Fruit fly (Drosophila melanogaster) whole organism, prepupa: ENCODE measurements around the gene Nha1.
A peak's percentile ranks its signal among the peaks of the same experiment; 100 is the strongest.

Experiments used
- Blimp-1 ChIP-seq: fragments of 200-800 bp; sonication (Bioruptor generic); optimal IDR thresholded peaks from 3 replicates; lab custom pipeline; 2017; ENCODE audit warnings: missing biosample characterization, missing genetic modification characterization, mild to moderate bottlenecking, moderate library complexity, missing genetic modification reagents
- CG10631 ChIP-seq: fragments of 200-800 bp; sonication (Bioruptor generic); optimal IDR thresholded peaks from 2 replicates; lab custom pipeline; 2016; ENCODE audit warnings: missing biosample characterization, missing genetic modification characterization
- CG10669 ChIP-seq: fragments of 200-800 bp; sonication (Bioruptor generic); optimal IDR thresholded peaks from 3 replicates; lab custom pipeline; 2018; ENCODE audit warnings: missing biosample characterization, mild to moderate bottlenecking, missing genetic modification characterization, moderate library complexity
- CG11294 ChIP-seq: fragments of 200-800 bp; sonication (Bioruptor generic); IDR thresholded peaks from 2 replicates; pipeline ENCODE4 v1.3.6; 2022; ENCODE audit warnings: missing biosample characterization, missing genetic modification characterization
- CG11762 ChIP-seq: fragments of 200-800 bp; sonication (Bioruptor generic); optimal IDR thresholded peaks from 3 replicates; lab custom pipeline; 2016; ENCODE audit warnings: missing biosample characterization, missing genetic modification characterization; ENCODE audit not compliant: insufficient read depth
- CG11902 ChIP-seq: fragments of 200-800 bp; sonication (Bioruptor generic); optimal IDR thresholded peaks from 3 replicates; lab custom pipeline; 2016; ENCODE audit warnings: missing biosample characterization, missing genetic modification characterization
- CG15336 ChIP-seq: fragments of 200-800 bp; sonication (Bioruptor generic); IDR thresholded peaks from 2 replicates; pipeline ENCODE4 v1.3.6; 2022; ENCODE audit warnings: missing biosample characterization, missing genetic modification characterization
- CG1621 ChIP-seq: fragments of 200-800 bp; sonication (Bioruptor generic); optimal IDR thresholded peaks from 3 replicates; lab custom pipeline; 2018; ENCODE audit warnings: missing biosample characterization, mild to moderate bottlenecking, missing genetic modification characterization
- CG16779 ChIP-seq: fragments of 200-800 bp; sonication (Bioruptor generic); optimal IDR thresholded peaks from 3 replicates; lab custom pipeline; 2017; ENCODE audit warnings: missing biosample characterization, mild to moderate bottlenecking, missing genetic modification characterization
- CG3032 ChIP-seq: fragments of 200-800 bp; optimal IDR thresholded peaks from 2 replicates; lab custom pipeline; 2019; ENCODE audit warnings: missing biosample characterization, mild to moderate bottlenecking, missing genetic modification characterization, moderate library complexity
- CG31627 ChIP-seq: fragments of 200-800 bp; sonication (Bioruptor generic); optimal IDR thresholded peaks from 3 replicates; lab custom pipeline; 2016; ENCODE audit warnings: missing biosample characterization, missing genetic modification characterization
- CG32006 ChIP-seq: fragments of 200-800 bp; sonication (Bioruptor generic); optimal IDR thresholded peaks from 3 replicates; lab custom pipeline; 2017; ENCODE audit warnings: missing biosample characterization, mild to moderate bottlenecking, missing genetic modification characterization
- CG34406 ChIP-seq: fragments of 200-800 bp; sonication (Bioruptor generic); optimal IDR thresholded peaks from 3 replicates; lab custom pipeline; 2016; ENCODE audit warnings: missing biosample characterization, missing genetic modification characterization
- CG3919 ChIP-seq: fragments of 200-800 bp; sonication (Bioruptor generic); optimal IDR thresholded peaks from 3 replicates; lab custom pipeline; 2016; ENCODE audit warnings: missing biosample characterization, missing genetic modification characterization
- CG4318 ChIP-seq: fragments of 200-800 bp; sonication (Bioruptor generic); optimal IDR thresholded peaks from 3 replicates; lab custom pipeline; 2017; ENCODE audit warnings: missing biosample characterization, mild to moderate bottlenecking, missing genetic modification characterization
- CG6163 ChIP-seq: fragments of 200-800 bp; sonication (Bioruptor generic); IDR thresholded peaks from 3 replicates; pipeline ENCODE4 v1.3.6; 2022; ENCODE audit warnings: missing biosample characterization, missing genetic modification characterization
- CG6276 ChIP-seq: fragments of 200-800 bp; sonication (Bioruptor generic); optimal IDR thresholded peaks from 2 replicates; lab custom pipeline; 2017; ENCODE audit warnings: missing biosample characterization, mild to moderate bottlenecking, missing genetic modification characterization
- CG6792 ChIP-seq: fragments of 200-800 bp; sonication (Bioruptor generic); optimal IDR thresholded peaks from 3 replicates; lab custom pipeline; 2016; ENCODE audit warnings: missing biosample characterization, missing genetic modification characterization
- CG8119 ChIP-seq: fragments of 200-800 bp; sonication (Bioruptor generic); IDR thresholded peaks from 3 replicates; pipeline ENCODE4 v1.3.6; 2022; ENCODE audit warnings: missing biosample characterization, missing genetic modification characterization
- CG8319 ChIP-seq: fragments of 200-800 bp; sonication (Bioruptor generic); optimal IDR thresholded peaks from 3 replicates; lab custom pipeline; 2016; ENCODE audit warnings: missing biosample characterization, missing genetic modification characterization
- CG8632 ChIP-seq: fragments of 200-800 bp; sonication (Bioruptor generic); optimal IDR thresholded peaks from 3 replicates; lab custom pipeline; 2016; ENCODE audit warnings: missing biosample characterization, missing genetic modification characterization
- Eip78C ChIP-seq: fragments of 200-800 bp; sonication (Bioruptor generic); peaks from one replicate; lab custom pipeline; 2016; ENCODE audit warnings: missing biosample characterization, missing genetic modification characterization
- Eip93F ChIP-seq: fragments of 200-800 bp; sonication (Bioruptor generic); optimal IDR thresholded peaks from 2 replicates; lab custom pipeline; 2016; ENCODE audit warnings: missing biosample characterization, mild to moderate bottlenecking, missing genetic modification characterization
- Ets21C ChIP-seq: fragments of 200-800 bp; sonication (Bioruptor generic); optimal IDR thresholded peaks from 3 replicates; lab custom pipeline; 2016; ENCODE audit warnings: missing biosample characterization, missing genetic modification characterization
- Ets96B ChIP-seq: fragments of 200-800 bp; optimal IDR thresholded peaks from 2 replicates; lab custom pipeline; 2019; ENCODE audit warnings: missing biosample characterization, mild to moderate bottlenecking, missing genetic modification characterization, moderate library complexity
- Gug ChIP-seq: fragments of 200-800 bp; sonication (Bioruptor generic); IDR thresholded peaks from 2 replicates; pipeline ENCODE4 v1.3.6; 2022; ENCODE audit warnings: missing biosample characterization, missing genetic modification characterization
- Hr38 ChIP-seq: sonication (Bioruptor generic); optimal IDR thresholded peaks from 2 replicates; lab custom pipeline; 2016; ENCODE audit warnings: missing biosample characterization, missing genetic modification characterization
- Hr39 ChIP-seq: fragments of 200-800 bp; sonication (Bioruptor generic); optimal IDR thresholded peaks from 2 replicates; lab custom pipeline; 2016; ENCODE audit warnings: missing biosample characterization, missing genetic modification characterization
- Lpt ChIP-seq: fragments of 200-800 bp; sonication (Bioruptor generic); optimal IDR thresholded peaks from 3 replicates; lab custom pipeline; 2016; ENCODE audit warnings: missing biosample characterization, missing genetic modification characterization
- Met ChIP-seq: fragments of 200-800 bp; sonication (Bioruptor generic); optimal IDR thresholded peaks from 3 replicates; lab custom pipeline; 2016; ENCODE audit warnings: missing biosample characterization, missing genetic modification characterization
- Smox ChIP-seq: fragments of 200-800 bp; sonication (Bioruptor generic); optimal IDR thresholded peaks from 3 replicates; lab custom pipeline; 2016; ENCODE audit warnings: missing biosample characterization, missing genetic modification characterization
- Sox14 ChIP-seq: fragments of 200-800 bp; sonication (Bioruptor generic); optimal IDR thresholded peaks from 3 replicates; lab custom pipeline; 2016; ENCODE audit warnings: missing biosample characterization, missing genetic modification characterization
- Sox15 ChIP-seq: fragments of 200-800 bp; sonication (Bioruptor generic); optimal IDR thresholded peaks from 3 replicates; lab custom pipeline; 2016; ENCODE audit warnings: missing biosample characterization, missing genetic modification characterization
- achi ChIP-seq: fragments of 200-800 bp; sonication (Bioruptor generic); optimal IDR thresholded peaks from 3 replicates; lab custom pipeline; 2016; ENCODE audit warnings: missing biosample characterization, missing genetic modification characterization
- dac ChIP-seq: fragments of 200-800 bp; sonication (Bioruptor generic); optimal IDR thresholded peaks from 2 replicates; lab custom pipeline; 2017; ENCODE audit warnings: missing biosample characterization, mild to moderate bottlenecking, missing genetic modification characterization
- esn ChIP-seq: fragments of 200-800 bp; sonication (Bioruptor generic); optimal IDR thresholded peaks from 2 replicates; lab custom pipeline; 2016; ENCODE audit warnings: missing biosample characterization, mild to moderate bottlenecking, missing genetic modification characterization, moderate library complexity
- fd59A ChIP-seq: fragments of 200-800 bp; sonication (Bioruptor generic); optimal IDR thresholded peaks from 2 replicates; lab custom pipeline; 2017; ENCODE audit warnings: missing biosample characterization, mild to moderate bottlenecking, missing genetic modification characterization, missing genetic modification reagents
- lz ChIP-seq: fragments of 200-800 bp; sonication (Bioruptor generic); optimal IDR thresholded peaks from 3 replicates; lab custom pipeline; 2016; ENCODE audit warnings: missing biosample characterization, missing genetic modification characterization
- salr ChIP-seq, 2 experiments: fragments of 200-800 bp; sonication (Bioruptor generic); optimal IDR thresholded peaks; 3 replicates each; lab custom pipeline; 2016 to 2018; ENCODE audit warnings: missing biosample characterization in 2 of 2, missing genetic modification characterization in 2 of 2, mild to moderate bottlenecking in 1 of 2
- topi ChIP-seq: fragments of 200-800 bp; sonication (Bioruptor generic); optimal IDR thresholded peaks from 3 replicates; lab custom pipeline; 2016; ENCODE audit warnings: missing biosample characterization, missing genetic modification characterization
- vri ChIP-seq: fragments of 200-800 bp; sonication (Bioruptor generic); optimal IDR thresholded peaks from 3 replicates; lab custom pipeline; 2016; ENCODE audit warnings: missing biosample characterization, mild to moderate bottlenecking, missing genetic modification characterization

Gene Nha1

DNA sequence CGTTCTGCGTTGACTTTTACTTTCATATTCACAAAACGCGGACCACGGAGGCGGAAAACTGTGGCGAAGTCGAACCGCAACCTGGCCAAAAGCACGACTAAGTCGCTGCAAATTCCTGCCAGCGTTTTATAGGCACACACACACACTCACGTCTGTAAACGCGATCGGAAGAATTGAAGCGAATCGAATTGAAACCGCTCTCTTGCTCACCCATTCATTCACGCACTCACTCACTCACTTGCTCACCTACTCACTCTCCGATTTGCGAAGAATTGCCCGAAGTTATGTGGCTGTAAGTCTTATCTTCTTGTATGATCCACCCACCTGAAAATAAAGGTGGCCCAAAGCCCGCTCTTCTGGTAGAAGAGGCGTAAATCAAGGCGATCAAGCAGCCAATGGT lies at the start of gene Nha1:
Gene Nha1 (minus strand): TSS at position 101 of the 400 bp plus-strand sequence.
- TF ChIP-seq Lpt (no peak), topi (GFP tag; lab: Kevin White, UChicago) (no peak), Hr38 (GFP tag; lab: Kevin White, UChicago) (no peak), CG8319 (GFP tag; lab: Kevin White, UChicago) (no peak), CG34406 (GFP tag; lab: Kevin White, UChicago) (no peak), CG1621 (tag; lab: Kevin White, UChicago) (no peak), Sox14 (GFP tag; lab: Kevin White, UChicago) (no peak), CG10631 (GFP tag; lab: Kevin White, UChicago) (no peak), Eip78C (GFP tag; lab: Kevin White, UChicago) (no peak), Sox15 (GFP tag; lab: Kevin White, UChicago) (no peak), CG3919 (no peak), CG11294 (no peak)

DNA sequence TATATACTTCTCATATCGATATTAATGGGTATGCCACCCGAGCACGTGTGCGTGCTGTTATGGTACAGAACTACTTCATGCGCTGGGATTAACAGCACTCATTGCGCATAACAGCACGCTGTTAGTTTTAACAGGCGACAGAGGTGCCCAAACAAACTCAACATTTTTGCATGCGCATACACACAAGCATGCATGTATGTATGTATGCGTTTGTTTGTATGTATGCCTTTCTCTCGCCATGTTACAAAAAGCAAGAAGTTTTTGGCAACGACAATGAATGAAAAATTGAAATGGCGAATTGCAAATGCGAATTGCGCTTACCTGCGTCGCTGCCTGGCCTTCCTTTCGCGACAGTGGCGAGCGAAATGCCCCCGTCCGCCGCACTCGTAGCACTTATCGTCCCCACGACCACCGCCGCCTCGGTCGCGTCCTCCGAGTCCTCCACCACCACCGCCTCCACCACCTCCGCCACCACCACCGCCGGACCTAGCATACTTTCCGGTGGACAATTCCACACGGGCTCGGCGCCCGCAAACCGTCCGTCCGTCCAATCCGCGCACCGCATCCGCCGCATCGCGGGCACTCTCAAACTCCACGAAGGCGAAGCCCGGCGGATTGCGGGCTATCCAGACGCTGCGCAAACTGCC lies 49.1 kb upstream of the Nha1 start:
- TF ChIP-seq fd59A (GFP tag; lab: Kevin White, UChicago) (no peak), Met (GFP tag; lab: Kevin White, UChicago) (no peak), CG16779 (tag; lab: Kevin White, UChicago) (no peak), Hr39 (GFP tag; lab: Kevin White, UChicago) (no peak), salr (GFP tag; optimal IDR thresholded peaks at IDR 0.05; lab: Kevin White, UChicago) (no peak), CG1621 (tag; lab: Kevin White, UChicago) (peak; percentile 67)

DNA sequence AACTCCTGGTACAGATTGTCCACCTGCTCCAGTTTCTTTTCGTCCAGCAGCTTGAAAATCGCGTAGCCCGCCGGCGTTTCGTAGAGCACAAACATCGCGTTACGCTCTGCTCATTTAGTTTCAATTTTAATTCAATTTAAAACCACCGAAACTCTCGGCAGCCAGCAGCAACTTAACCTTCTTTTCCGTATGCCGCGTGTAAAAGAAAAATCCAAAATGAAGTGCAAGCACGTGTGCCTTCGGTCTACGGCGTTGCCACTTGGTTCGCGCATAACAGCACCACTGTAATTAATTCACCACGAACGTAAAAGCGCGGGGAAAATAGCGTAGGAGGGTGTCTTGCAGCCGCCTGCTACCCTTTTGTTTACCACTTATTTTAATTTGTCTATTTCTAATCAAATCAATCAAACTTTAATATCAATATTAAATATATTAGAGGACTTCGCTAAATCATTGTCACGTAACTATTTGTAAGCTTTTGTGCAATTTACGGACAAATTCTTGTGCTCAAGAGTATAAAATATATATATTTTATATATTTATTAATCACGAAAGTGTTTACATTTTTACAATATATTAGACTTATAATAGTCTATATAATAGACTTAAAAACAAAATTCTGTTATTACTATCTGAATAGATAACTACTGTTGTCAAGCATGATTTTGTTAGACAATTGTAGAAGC lies 48.5 kb upstream of the Nha1 start, which contains the start of gene nop5:
Gene nop5 (minus strand): TSS at position 227 of the 686 bp plus-strand sequence.
- TF ChIP-seq topi (GFP tag; lab: Kevin White, UChicago) (no peak), CG11902 (GFP tag; lab: Kevin White, UChicago) (peak; percentile 4), CG15336 (GFP tag; lab: Robert Waterston, UW) (0 out of 2 replicates have a peak, but pooled peaks have one; percentile 14), lz (peak; percentile 29), CG32006 (peak; percentile 60), CG31627 (GFP tag; lab: Kevin White, UChicago) (peak; percentile 3), Ets96B (peak; percentile 20), CG3032 (tag; lab: Kevin White, UChicago) (peak; percentile 72), CG8119 (GFP tag; lab: Robert Waterston, UW) (peak; percentile 47; the same call in 1 of the 3 replicates), vri (GFP tag; lab: Kevin White, UChicago) (no peak), CG8632 (GFP tag; lab: Kevin White, UChicago) (peak; percentile 67), dac (no peak), Sox15 (GFP tag; lab: Kevin White, UChicago) (peak; percentile 47), Smox (GFP tag; lab: Kevin White, UChicago) (no peak), Ets21C (GFP tag; lab: Kevin White, UChicago) (no peak), esn (peak; percentile 72), CG6163 (GFP tag; lab: Robert Waterston, UW) (peak; percentile 9; the same call in 1 of the 3 replicates)

DNA sequence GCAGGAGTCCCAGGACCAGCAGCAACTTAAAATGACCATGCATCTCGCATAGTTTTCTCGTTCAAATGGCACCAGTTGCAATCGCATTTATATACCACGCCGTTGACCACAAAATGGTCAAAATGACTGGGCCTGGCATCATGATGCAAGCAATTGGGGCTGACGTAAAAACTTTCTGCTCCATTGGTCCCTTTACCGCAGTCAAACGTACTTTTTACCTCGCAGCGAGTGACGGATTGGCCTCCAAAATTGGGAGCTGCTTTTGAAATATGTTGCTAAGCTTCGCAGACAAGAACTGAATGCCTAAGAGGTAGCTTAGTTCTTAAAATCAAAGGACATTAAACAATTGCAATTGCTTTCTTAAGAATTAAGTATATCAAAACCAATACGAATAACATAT lies 46.2 kb upstream of the Nha1 start, which contains the start of gene CG32829:
Gene CG32829 (minus strand): TSS at position 101 of the 400 bp plus-strand sequence.
- no peak for TF ChIP-seq CG4318
- TF ChIP-seq CG6276 (GFP tag; lab: Kevin White, UChicago) = no peak
- TF ChIP-seq CG3032 (tag; lab: Kevin White, UChicago) = no peak
- TF ChIP-seq topi (GFP tag; lab: Kevin White, UChicago) = no peak
- TF ChIP-seq esn = no peak
- no peak for TF ChIP-seq Blimp-1 (GFP tag; lab: Kevin White, UChicago)
- TF ChIP-seq Eip93F (GFP tag; lab: Kevin White, UChicago) = no peak
- TF ChIP-seq CG10669 (GFP tag; lab: Kevin White, UChicago) = no peak
- no peak for TF ChIP-seq CG11762 (GFP tag; lab: Kevin White, UChicago)
- TF ChIP-seq CG6792 (GFP tag; lab: Kevin White, UChicago) = no peak
- TF ChIP-seq achi (GFP tag; lab: Kevin White, UChicago) = no peak
- no peak for TF ChIP-seq CG15336 (GFP tag; lab: Robert Waterston, UW)
- TF ChIP-seq Eip78C (GFP tag; lab: Kevin White, UChicago) = no peak
- TF ChIP-seq Sox15 (GFP tag; lab: Kevin White, UChicago) = no peak
- TF ChIP-seq Gug = no peak
